Worm (Caenorhabditis elegans) whole organism, young adult: Measurements from ENCODE around the gene smc-5.
A peak's percentile ranks its signal among the peaks of the same experiment; 100 is the strongest.

Experiments
- C06A6.2 ChIP-seq: fragments of 200-800 bp; sonication (Bioruptor generic); conservative IDR thresholded peaks from 2 replicates; pipeline ENCODE4 v1.3.6; 2022; ENCODE audit warnings: missing genetic modification characterization, missing compliant biosample characterization
- F10E7.11 ChIP-seq: sonication (generic microtip); optimal IDR thresholded peaks from 2 replicates; lab custom pipeline; 2017; ENCODE audit warnings: mild to moderate bottlenecking, missing genetic modification characterization, moderate library complexity, missing compliant biosample characterization
- F22D6.2 ChIP-seq: sonication (generic microtip); optimal IDR thresholded peaks from 2 replicates; lab custom pipeline; 2016; ENCODE audit warnings: mild to moderate bottlenecking, missing genetic modification characterization, missing compliant biosample characterization
- K12H6.12 ChIP-seq: fragments of 200-800 bp; sonication (Bioruptor generic); optimal IDR thresholded peaks from 2 replicates; lab custom pipeline; 2018; ENCODE audit warnings: mild to moderate bottlenecking, missing genetic modification characterization, missing compliant biosample characterization
- Y53G8AR.9 ChIP-seq: fragments of 200-800 bp; sonication (Bioruptor generic); conservative IDR thresholded peaks from 2 replicates; pipeline ENCODE4 v1.3.6; 2022; ENCODE audit warnings: missing genetic modification reagents, missing genetic modification characterization, missing compliant biosample characterization
- Y79H2A.3 ChIP-seq: fragments of 200-800 bp; sonication (Bioruptor generic); conservative IDR thresholded peaks from 2 replicates; pipeline ENCODE4 v1.3.6; 2022; ENCODE audit warnings: missing genetic modification reagents, missing genetic modification characterization, missing compliant biosample characterization
- ZK185.1 ChIP-seq: sonication (generic microtip); optimal IDR thresholded peaks from 2 replicates; lab custom pipeline; 2016; ENCODE audit warnings: mild to moderate bottlenecking, missing genetic modification characterization, missing compliant biosample characterization; ENCODE audit not compliant: poor library complexity, severe bottlenecking
- atf-7 ChIP-seq: sonication (generic microtip); optimal IDR thresholded peaks from 2 replicates; lab custom pipeline; 2017; ENCODE audit warnings: mild to moderate bottlenecking, missing genetic modification characterization, missing compliant biosample characterization
- attf-5 ChIP-seq: fragments of 200-800 bp; sonication (Bioruptor generic); optimal IDR thresholded peaks from 2 replicates; lab custom pipeline; 2018; ENCODE audit warnings: mild to moderate bottlenecking, missing genetic modification characterization, missing compliant biosample characterization
- ccch-3 ChIP-seq: fragments of 200-800 bp; sonication (Bioruptor generic); optimal IDR thresholded peaks from 2 replicates; lab custom pipeline; 2018; ENCODE audit warnings: mild to moderate bottlenecking, missing genetic modification characterization, missing compliant biosample characterization
- cebp-1 ChIP-seq, 2 experiments: fragments of 200-800 bp in 1 of 2; sonication (Bioruptor generic) in 1 of 2; sonication (generic microtip) in 1 of 2; IDR thresholded peaks in 1 of 2; optimal IDR thresholded peaks in 1 of 2; 2 replicates each; pipeline versions ENCODE4 v1.3.6 to Lab custom; 2017 to 2022; ENCODE audit warnings: missing compliant biosample characterization in 2 of 2, missing genetic modification characterization in 2 of 2, mild to moderate bottlenecking in 1 of 2, missing genetic modification reagents in 1 of 2, moderate library complexity in 1 of 2
- cebp-2 ChIP-seq: fragments of 200-800 bp; sonication (Bioruptor generic); IDR thresholded peaks from 2 replicates; pipeline ENCODE4 v1.3.6; 2022; ENCODE audit warnings: missing genetic modification characterization, missing compliant biosample characterization
- ceh-91 ChIP-seq: fragments of 200-800 bp; sonication (Bioruptor generic); IDR thresholded peaks from 2 replicates; pipeline ENCODE4 v1.3.6; 2022; ENCODE audit warnings: missing genetic modification reagents, missing genetic modification characterization, missing compliant biosample characterization
- dox-1 ChIP-seq: fragments of 200-800 bp; sonication (Bioruptor generic); IDR thresholded peaks from 2 replicates; pipeline ENCODE4 v1.3.6; 2022; ENCODE audit warnings: missing genetic modification reagents, missing genetic modification characterization, missing compliant biosample characterization
- efl-1 ChIP-seq: fragments of 150-350 bp; optimal IDR thresholded peaks from 2 replicates; lab custom pipeline; 2014; ENCODE audit warnings: missing biosample characterization, missing genetic modification reagents, missing genetic modification characterization
- egrh-3 ChIP-seq: fragments of 200-800 bp; sonication (Bioruptor generic); IDR thresholded peaks from 2 replicates; pipeline ENCODE4 v1.3.6; 2022; ENCODE audit warnings: missing genetic modification reagents, missing genetic modification characterization, missing compliant biosample characterization
- hlh-26 ChIP-seq: fragments of 200-800 bp; sonication (Bioruptor generic); conservative IDR thresholded peaks from 2 replicates; pipeline ENCODE4 v1.3.6; 2022; ENCODE audit warnings: missing genetic modification reagents, missing genetic modification characterization, missing compliant biosample characterization
- hmg-20 ChIP-seq: fragments of 200-800 bp; sonication (Bioruptor generic); IDR thresholded peaks from 2 replicates; pipeline ENCODE4 v1.3.6; 2022; ENCODE audit warnings: missing genetic modification reagents, missing genetic modification characterization, missing compliant biosample characterization
- let-526 ChIP-seq: fragments of 200-800 bp; sonication (Bioruptor generic); IDR thresholded peaks from 2 replicates; pipeline ENCODE4 v1.3.6; 2022; ENCODE audit warnings: missing genetic modification reagents, missing genetic modification characterization, missing compliant biosample characterization
- let-607 ChIP-seq, 2 experiments: fragments of 200-800 bp in 1 of 2; sonication (Bioruptor generic) in 1 of 2; sonication (generic microtip) in 1 of 2; optimal IDR thresholded peaks; 2 replicates each; lab custom pipeline; 2016 to 2018; ENCODE audit warnings: mild to moderate bottlenecking in 2 of 2, missing compliant biosample characterization in 2 of 2, missing genetic modification characterization in 2 of 2, moderate library complexity in 2 of 2, missing genotype in 1 of 2
- lin-40 ChIP-seq: sonication (generic microtip); optimal IDR thresholded peaks from 2 replicates; lab custom pipeline; 2016; ENCODE audit warnings: missing genetic modification characterization, mild to moderate bottlenecking, missing compliant biosample characterization, missing genotype, missing genetic modification reagents
- madf-10 ChIP-seq: sonication (generic microtip); optimal IDR thresholded peaks from 2 replicates; lab custom pipeline; 2016; ENCODE audit warnings: mild to moderate bottlenecking, missing genetic modification characterization, missing compliant biosample characterization
- mcd-1 ChIP-seq: fragments of 200-800 bp; sonication (Bioruptor generic); IDR thresholded peaks from 2 replicates; pipeline ENCODE4 v1.3.6; 2022; ENCODE audit warnings: missing genetic modification reagents, missing genetic modification characterization, missing compliant biosample characterization
- mel-28 ChIP-seq: sonication (generic microtip); optimal IDR thresholded peaks from 2 replicates; lab custom pipeline; 2016; ENCODE audit warnings: borderline replicate concordance, mild to moderate bottlenecking, missing genetic modification characterization, missing compliant biosample characterization
- mxl-1 ChIP-seq: sonication (generic microtip); optimal IDR thresholded peaks from 2 replicates; lab custom pipeline; 2016; ENCODE audit warnings: missing genetic modification characterization, missing compliant biosample characterization
- nfya-2 ChIP-seq: fragments of 200-800 bp; sonication (Bioruptor generic); IDR thresholded peaks from 2 replicates; pipeline ENCODE4 v1.3.6; 2022; ENCODE audit warnings: missing genetic modification reagents, missing genetic modification characterization, missing compliant biosample characterization
- nhr-27 ChIP-seq: fragments of 200-800 bp; sonication (Bioruptor generic); optimal IDR thresholded peaks from 2 replicates; lab custom pipeline; 2018; ENCODE audit warnings: mild to moderate bottlenecking, missing genetic modification characterization, moderate library complexity, missing compliant biosample characterization
- nhr-80 ChIP-seq: sonication (generic microtip); optimal IDR thresholded peaks from 2 replicates; lab custom pipeline; 2016; ENCODE audit warnings: missing genetic modification characterization, missing compliant biosample characterization
- rcor-1 ChIP-seq: fragments of 200-800 bp; sonication (Bioruptor generic); IDR thresholded peaks from 2 replicates; pipeline ENCODE4 v1.3.6; 2022; ENCODE audit warnings: missing genetic modification reagents, missing genetic modification characterization, missing compliant biosample characterization
- somi-1 ChIP-seq: fragments of 200-800 bp; sonication (Bioruptor generic); optimal IDR thresholded peaks from 2 replicates; lab custom pipeline; 2018; ENCODE audit warnings: mild to moderate bottlenecking, missing genetic modification characterization, missing compliant biosample characterization
- tbp1 ChIP-seq: fragments of 200-800 bp; sonication (Bioruptor generic); optimal IDR thresholded peaks from 2 replicates; lab custom pipeline; 2018; ENCODE audit warnings: mild to moderate bottlenecking, missing genetic modification characterization, missing compliant biosample characterization
- tbx-9 ChIP-seq: sonication (generic microtip); optimal IDR thresholded peaks from 2 replicates; lab custom pipeline; 2016; ENCODE audit warnings: borderline replicate concordance, missing genetic modification characterization, inconsistent platforms, missing compliant biosample characterization
- zim-3 ChIP-seq: sonication (generic microtip); optimal IDR thresholded peaks from 2 replicates; lab custom pipeline; 2017; ENCODE audit warnings: mild to moderate bottlenecking, missing genetic modification characterization, moderate library complexity, missing compliant biosample characterization
- ztf-18 ChIP-seq: sonication (generic microtip); optimal IDR thresholded peaks from 2 replicates; lab custom pipeline; 2016; ENCODE audit warnings: missing genotype, mild to moderate bottlenecking, missing genetic modification characterization, missing compliant biosample characterization
- ztf-25 ChIP-seq: fragments of 200-800 bp; sonication (Bioruptor generic); IDR thresholded peaks from 2 replicates; pipeline ENCODE4 v1.3.6; 2022; ENCODE audit warnings: missing genetic modification reagents, missing genetic modification characterization, missing compliant biosample characterization
- ztf-26 ChIP-seq: sonication (generic microtip); optimal IDR thresholded peaks from 2 replicates; lab custom pipeline; 2017; ENCODE audit warnings: missing genetic modification characterization, missing compliant biosample characterization
- ztf-28 ChIP-seq: fragments of 200-800 bp; sonication (Bioruptor generic); IDR thresholded peaks from 2 replicates; pipeline ENCODE4 v1.3.6; 2022; ENCODE audit warnings: missing genetic modification reagents, missing genetic modification characterization, missing compliant biosample characterization
- ztf-6 ChIP-seq: fragments of 200-800 bp; sonication (Bioruptor generic); IDR thresholded peaks from 2 replicates; pipeline ENCODE4 v1.3.6; 2022; ENCODE audit warnings: missing genetic modification reagents, missing genetic modification characterization, missing compliant biosample characterization

The smc-5 gene

DNA sequence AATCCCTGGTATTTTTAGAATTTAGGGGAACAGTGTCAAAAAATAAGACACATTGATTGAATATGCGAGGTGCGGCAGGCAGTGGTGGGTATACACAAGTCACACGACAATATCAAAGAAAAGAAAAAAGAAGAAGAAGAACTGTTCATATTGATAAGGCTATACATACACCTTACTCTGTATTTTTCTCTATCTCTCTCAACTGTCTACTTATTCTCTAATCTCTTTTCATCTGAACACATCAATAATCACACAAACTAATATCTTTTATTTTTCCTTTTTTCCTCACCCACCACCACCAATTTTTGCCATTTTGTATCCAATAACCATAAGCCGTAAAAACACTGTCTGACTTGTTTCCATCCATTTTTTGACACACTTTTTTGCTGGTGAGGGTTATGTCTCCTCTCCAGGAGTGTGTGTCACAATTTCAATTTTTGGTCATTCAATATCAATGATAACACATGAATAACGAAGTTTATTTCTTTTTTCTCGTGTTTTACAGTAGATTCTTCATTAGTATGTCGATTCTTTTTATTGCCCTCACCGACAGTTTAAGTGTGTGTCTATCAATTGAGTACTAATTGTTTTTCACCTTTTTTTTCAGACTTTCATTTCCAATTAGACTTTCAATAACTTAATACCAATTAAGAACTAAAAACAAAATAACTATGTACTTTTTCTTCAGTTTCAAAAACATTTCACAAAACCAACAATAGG is 42.4 kb upstream of the smc-5 start:
- TF ChIP-seq Y53G8AR.9 (GFP tag; lab: Robert Waterston, UW) (no peak), let-607 (tag; optimal IDR thresholded peaks at IDR 0.05; lab: Kevin White, UChicago) (no peak), K12H6.12 (tag; lab: Kevin White, UChicago) (no peak), lin-40 (tag; lab: Kevin White, UChicago) (peak; percentile 44), egrh-3 (GFP tag; lab: Robert Waterston, UW) (no peak), cebp-1 (GFP tag; IDR thresholded peaks at IDR 0.05; lab: Robert Waterston, UW) (no peak), cebp-1 (tag; optimal IDR thresholded peaks at IDR 0.05; lab: Kevin White, UChicago) (peak; percentile 36), mxl-1 (tag; lab: Kevin White, UChicago) (no peak), F10E7.11 (tag; lab: Kevin White, UChicago) (no peak), ztf-28 (GFP tag; lab: Robert Waterston, UW) (no peak), madf-10 (tag; lab: Kevin White, UChicago) (peak; percentile 17), ZK185.1 (tag; lab: Kevin White, UChicago) (peak; percentile 18), atf-7 (tag; lab: Kevin White, UChicago) (peak; percentile 18), cebp-2 (no peak), somi-1 (peak; percentile 10), tbp1 (GFP tag; lab: Kevin White, UChicago) (peak; percentile 13), ztf-18 (tag; lab: Kevin White, UChicago) (no peak), rcor-1 (no peak), attf-5 (peak; percentile 38), ceh-91 (no peak), nfya-2 (GFP tag; lab: Robert Waterston, UW) (no peak), dox-1 (GFP tag; lab: Robert Waterston, UW) (peak; percentile 60), mcd-1 (GFP tag; lab: Robert Waterston, UW) (no peak), zim-3 (tag; lab: Kevin White, UChicago) (no peak), efl-1 (GFP tag; lab: Kevin White, UChicago) (no peak), ztf-26 (peak; percentile 39), nhr-80 (tag; lab: Kevin White, UChicago) (peak; percentile 90), hmg-20 (GFP tag; lab: Robert Waterston, UW) (no peak), ztf-25 (GFP tag; lab: Robert Waterston, UW) (no peak)

ce11 chrII:5020513-5021081 is 41.3 kb upstream of the smc-5 start:
- TF ChIP-seq nhr-27 (no peak), tbx-9 (tag; lab: Kevin White, UChicago) (no peak), nhr-80 (tag; lab: Kevin White, UChicago) (peak; percentile 12), egrh-3 (GFP tag; lab: Robert Waterston, UW) (no peak), let-526 (GFP tag; lab: Robert Waterston, UW) (0 out of 2 replicates have a peak, but pooled peaks have one; percentile 23), ccch-3 (GFP tag; lab: Kevin White, UChicago) (no peak), Y79H2A.3 (no peak), ZK185.1 (tag; lab: Kevin White, UChicago) (no peak)

- TF ChIP-seq ztf-6 (GFP tag; lab: Robert Waterston, UW) (no peak), ztf-28 (GFP tag; lab: Robert Waterston, UW) (no peak), C06A6.2 (GFP tag; lab: Robert Waterston, UW) (no peak), mel-28 (tag; lab: Kevin White, UChicago) (no peak), hlh-26 (GFP tag; lab: Robert Waterston, UW) (no peak), F22D6.2 (tag; lab: Kevin White, UChicago) (no peak)
These were observed 40.4 kb upstream of the smc-5 start for ce11 chrII:5021518-5021917.
